Worm (Caenorhabditis elegans): ENCODE data around the gene srab-4.
A peak's percentile ranks its signal among the peaks of the same experiment; 100 is the strongest.

srab-4 gene

DNA sequence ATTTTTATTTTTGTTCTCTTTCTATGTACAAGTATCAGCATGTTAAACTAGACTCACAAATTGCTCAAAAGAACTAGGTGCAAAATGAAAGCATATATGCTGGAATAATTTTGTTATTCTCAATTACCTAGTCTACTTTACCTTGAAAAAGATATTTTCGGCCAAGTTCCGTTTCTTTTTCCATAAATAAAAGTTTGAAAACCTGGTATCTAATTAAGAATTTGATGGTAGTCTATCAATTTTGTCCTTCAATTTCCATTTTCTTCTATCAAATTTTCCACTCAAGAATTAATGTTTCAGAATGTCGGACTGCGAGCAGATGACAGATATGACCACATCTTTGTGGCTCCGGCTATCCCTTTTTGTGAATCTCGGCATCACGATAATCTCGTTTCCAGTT is at the start of gene srab-4:
Gene srab-4, plus strand, starts transcription at position 301 of the 400 bp plus-strand sequence.
- TF ChIP-seq sea-2 (GFP tag; IDR thresholded peaks at IDR 0.05), result no peak
- TF ChIP-seq Y53F4B.3 (GFP tag; IDR thresholded peaks at IDR 0.05), result no peak
- no peak for TF ChIP-seq rcor-1 (GFP tag; IDR thresholded peaks at IDR 0.05)
- no peak for TF ChIP-seq B0019.2 (GFP tag; conservative IDR thresholded peaks at IDR 0.05)
- TF ChIP-seq pha-4 (tag; optimal IDR thresholded peaks at IDR 0.05), result no peak
- TF ChIP-seq ztf-25 (GFP tag; IDR thresholded peaks at IDR 0.05), result no peak
- no peak for TF ChIP-seq snpc-3.4 (tag; optimal IDR thresholded peaks at IDR 0.05)

DNA sequence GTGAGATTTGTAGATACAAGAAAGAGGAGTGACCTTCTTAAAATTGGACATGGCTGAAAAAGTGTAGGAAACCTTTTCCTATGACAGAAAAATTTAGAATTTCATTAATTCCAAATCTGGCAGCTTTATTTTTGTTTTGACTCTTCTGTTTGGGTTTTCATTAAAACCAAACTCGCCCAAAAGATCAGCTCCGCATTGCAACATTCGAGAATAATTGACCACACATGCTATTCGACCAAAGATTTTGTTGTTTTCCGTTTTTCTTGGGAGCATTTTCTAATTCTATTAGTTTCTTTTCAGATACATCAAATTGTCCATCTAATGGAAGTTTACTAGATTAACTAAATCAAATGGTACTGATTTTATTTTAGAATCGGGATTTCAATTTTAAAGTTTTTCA is 47.7 kb upstream of the srab-4 start, which contains the start of gene mec-1:
Gene mec-1, plus strand, starts transcription at position 301 of the 400 bp plus-strand sequence.
- TF ChIP-seq nhr-27 (tag; optimal IDR thresholded peaks at IDR 0.05) (no peak), zfh-2 (GFP tag; conservative IDR thresholded peaks at IDR 0.05) (no peak), ekl-4 (GFP tag; IDR thresholded peaks at IDR 0.05) (no peak), ztf-18 (tag; optimal IDR thresholded peaks at IDR 0.05) (no peak), nfya-1 (tag; optimal IDR thresholded peaks at IDR 0.05; ENCODE audit: borderline replicate concordance, insufficient read depth) (no peak), F22D6.2 (tag; optimal IDR thresholded peaks at IDR 0.05) (no peak), lin-54 (GFP tag; optimal IDR thresholded peaks at IDR 0.05) (no peak), F23B12.7 (tag; optimal IDR thresholded peaks at IDR 0.05; ENCODE audit: insufficient read depth) (no peak), ceh-100 (GFP tag; IDR thresholded peaks at IDR 0.05) (no peak), nhr-90 (tag; optimal IDR thresholded peaks at IDR 0.05) (no peak)

DNA sequence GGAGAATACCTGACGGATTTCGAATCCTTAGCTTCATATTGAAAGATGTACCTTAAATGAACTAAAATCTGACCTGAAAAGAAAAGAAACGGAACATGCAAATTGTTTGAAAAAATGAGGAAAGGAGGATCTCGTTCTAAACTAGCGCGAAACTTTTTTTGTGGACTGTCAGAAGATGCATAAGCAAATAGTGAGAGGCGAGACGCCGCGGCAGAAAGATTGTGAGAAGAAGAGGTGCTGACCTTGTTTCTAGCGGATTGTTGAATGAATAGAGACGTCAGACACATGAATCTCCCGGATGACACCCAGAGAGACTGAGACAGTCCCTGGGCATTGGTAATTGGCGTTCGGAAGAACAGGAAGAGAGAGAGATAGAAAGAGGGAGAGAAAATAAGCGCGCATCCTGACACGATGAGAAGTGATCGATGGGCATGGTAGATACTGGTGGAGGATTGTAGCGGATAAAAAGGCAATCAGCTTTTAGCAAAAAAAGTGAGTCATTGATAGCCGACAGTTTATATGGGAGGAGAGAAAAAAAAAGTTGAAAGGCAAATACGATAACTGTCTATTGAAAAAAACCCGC is 33.9 kb upstream of the srab-4 start, which contains the start of gene ptr-15:
Gene ptr-15, minus strand, starts transcription at position 51 of the 583 bp plus-strand sequence.
- TF ChIP-seq nfyb-1 (GFP tag; IDR thresholded peaks at IDR 0.05) (no peak), ceh-58 (GFP tag; IDR thresholded peaks at IDR 0.05) (0 out of 2 replicates have a peak, but pooled peaks have one; percentile 12)

DNA sequence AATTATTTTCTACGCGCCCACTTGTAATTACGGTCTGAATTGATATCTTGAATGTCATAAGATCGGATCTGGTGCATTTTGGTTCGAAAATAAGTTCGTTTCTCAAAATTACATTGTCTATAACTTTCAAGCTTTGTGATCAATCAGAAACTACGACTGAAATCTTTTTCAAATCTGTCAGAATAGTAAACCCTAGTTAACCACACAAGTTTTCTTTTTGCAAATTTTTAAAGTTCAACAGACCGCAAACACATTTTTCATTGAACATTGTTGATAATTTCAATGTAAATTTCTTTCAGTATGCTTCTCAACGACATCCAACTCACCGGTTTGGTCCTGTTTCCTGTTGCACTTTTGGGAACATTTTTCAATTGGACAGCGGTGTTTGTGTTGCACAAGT is 32.4 kb upstream of the srab-4 start, which contains the start of gene srx-59:
Gene srx-59, plus strand, starts transcription at position 301 of the 400 bp plus-strand sequence.
- no peak for TF ChIP-seq dox-1 (GFP tag; IDR thresholded peaks at IDR 0.05)
- no peak for TF ChIP-seq ztf-3 (GFP tag; optimal IDR thresholded peaks at IDR 0.05)
- no peak for TF ChIP-seq dpl-1 (GFP tag; optimal IDR thresholded peaks at IDR 0.05)
- TF ChIP-seq K11D2.4 (GFP tag; IDR thresholded peaks at IDR 0.05), result no peak
- TF ChIP-seq B0035.1 (tag; optimal IDR thresholded peaks at IDR 0.05), result no peak
- TF ChIP-seq dpff-1 (tag; optimal IDR thresholded peaks at IDR 0.05), result no peak
- no peak for TF ChIP-seq madf-3 (GFP tag; IDR thresholded peaks at IDR 0.05)
- TF ChIP-seq ceh-58 (GFP tag; IDR thresholded peaks at IDR 0.05), result no peak
- TF ChIP-seq aptf-3 (GFP tag; IDR thresholded peaks at IDR 0.05), result no peak
- TF ChIP-seq bed-2 (GFP tag; IDR thresholded peaks at IDR 0.05), result no peak
- TF ChIP-seq nhr-179 (tag; optimal IDR thresholded peaks at IDR 0.05), result no peak
- TF ChIP-seq lin-26 (GFP tag; IDR thresholded peaks at IDR 0.05), result no peak
- TF ChIP-seq akir-1 (GFP tag; optimal IDR thresholded peaks at IDR 0.05), result no peak
- no peak for TF ChIP-seq zfh-2 (GFP tag; conservative IDR thresholded peaks at IDR 0.05)
- no peak for TF ChIP-seq ceh-79 (tag; optimal IDR thresholded peaks at IDR 0.05)
- no peak for TF ChIP-seq tbx-9 (tag; optimal IDR thresholded peaks at IDR 0.05; ENCODE audit: borderline replicate concordance)
- TF ChIP-seq gei-17 (GFP tag; optimal IDR thresholded peaks at IDR 0.05), result no peak
- TF ChIP-seq Y95B8A.8 (GFP tag; IDR thresholded peaks at IDR 0.05), result no peak
- TF ChIP-seq cebp-1 (GFP tag; IDR thresholded peaks at IDR 0.05), result no peak
- no peak for TF ChIP-seq cebp-1 (tag; optimal IDR thresholded peaks at IDR 0.05)
- TF ChIP-seq sdz-38 (tag; optimal IDR thresholded peaks at IDR 0.05), result no peak

All from whole organism, young adult.